Fruit fly (Drosophila melanogaster) whole organism, embryonic: ENCODE measurements around the gene Or67b.
A peak's percentile ranks its signal among the peaks of the same experiment; 100 is the strongest.

Source experiments
- Ada2b ChIP-seq: fragments of 200-800 bp; sonication (Bioruptor generic); IDR thresholded peaks from 2 replicates; pipeline ENCODE4 v1.3.6; 2022; ENCODE audit warnings: missing biosample characterization, missing genetic modification characterization
- Atf3 ChIP-seq: fragments of 200-800 bp; sonication (Bioruptor generic); optimal IDR thresholded peaks from 3 replicates; lab custom pipeline; 2016; ENCODE audit warnings: missing biosample characterization, missing genetic modification characterization
- B-H1 ChIP-seq: fragments of 200-800 bp; sonication (Bioruptor generic); IDR thresholded peaks from 3 replicates; pipeline ENCODE4 v1.3.6; 2022; ENCODE audit warnings: missing biosample characterization, missing genetic modification characterization
- CG10209 ChIP-seq: fragments of 200-800 bp; sonication (Bioruptor generic); optimal IDR thresholded peaks from 3 replicates; lab custom pipeline; 2017; ENCODE audit warnings: missing biosample characterization, mild to moderate bottlenecking, missing genetic modification characterization, missing genetic modification reagents
- CG10462 ChIP-seq: fragments of 200-800 bp; sonication (Bioruptor generic); optimal IDR thresholded peaks from 2 replicates; lab custom pipeline; 2016; ENCODE audit warnings: missing biosample characterization, missing genetic modification characterization
- CG11247 ChIP-seq: fragments of 200-800 bp; sonication (Bioruptor generic); IDR thresholded peaks from 2 replicates; pipeline ENCODE4 v1.3.6; 2022; ENCODE audit warnings: missing biosample characterization, missing genetic modification characterization
- CG12299 ChIP-seq: fragments of 200-800 bp; sonication (Bioruptor generic); optimal IDR thresholded peaks from 2 replicates; lab custom pipeline; 2018; ENCODE audit warnings: missing biosample characterization, mild to moderate bottlenecking, missing genetic modification characterization
- CG15601 ChIP-seq: fragments of 200-800 bp; sonication (Bioruptor generic); optimal IDR thresholded peaks from 3 replicates; lab custom pipeline; 2019; ENCODE audit warnings: missing biosample characterization, mild to moderate bottlenecking, missing genetic modification characterization, moderate library complexity
- CG18764 ChIP-seq: fragments of 200-800 bp; sonication (Bioruptor generic); optimal IDR thresholded peaks from 3 replicates; lab custom pipeline; 2016; ENCODE audit warnings: missing biosample characterization, missing genetic modification characterization
- CG30020 ChIP-seq: fragments of 200-800 bp; optimal IDR thresholded peaks from 2 replicates; lab custom pipeline; 2019; ENCODE audit warnings: missing biosample characterization, mild to moderate bottlenecking, missing genetic modification characterization, moderate library complexity
- CG30431 ChIP-seq: fragments of 200-800 bp; sonication (Bioruptor generic); optimal IDR thresholded peaks from 2 replicates; lab custom pipeline; 2017; ENCODE audit warnings: missing biosample characterization, missing genetic modification characterization
- CG3838 ChIP-seq: fragments of 200-800 bp; sonication (Bioruptor generic); optimal IDR thresholded peaks from 3 replicates; lab custom pipeline; 2016; ENCODE audit warnings: missing biosample characterization, missing genetic modification characterization
- CG5245 ChIP-seq: fragments of 200-800 bp; sonication (Bioruptor generic); optimal IDR thresholded peaks from 3 replicates; lab custom pipeline; 2016; ENCODE audit warnings: missing biosample characterization, missing genetic modification characterization
- CG7556 ChIP-seq: fragments of 200-800 bp; sonication (Bioruptor generic); optimal IDR thresholded peaks from 2 replicates; lab custom pipeline; 2017; ENCODE audit warnings: missing biosample characterization, mild to moderate bottlenecking, missing genetic modification characterization
- CG7928 ChIP-seq: fragments of 200-800 bp; sonication (Bioruptor generic); optimal IDR thresholded peaks from 2 replicates; lab custom pipeline; 2017; ENCODE audit warnings: missing biosample characterization, mild to moderate bottlenecking, missing genetic modification characterization
- CG8281 ChIP-seq: fragments of 200-800 bp; sonication (Bioruptor generic); optimal IDR thresholded peaks from 2 replicates; lab custom pipeline; 2018; ENCODE audit warnings: missing biosample characterization, mild to moderate bottlenecking, missing genetic modification characterization, moderate library complexity
- CG8290 ChIP-seq, 3 experiments: fragments of 200-800 bp; sonication (Bioruptor generic); optimal IDR thresholded peaks; 2 replicates each; lab custom pipeline; 2016 to 2019; ENCODE audit warnings: missing biosample characterization in 3 of 3, missing genetic modification characterization in 3 of 3, mild to moderate bottlenecking in 2 of 3, moderate library complexity in 1 of 3
- CG8388 ChIP-seq: fragments of 200-800 bp; sonication (Bioruptor generic); optimal IDR thresholded peaks from 2 replicates; lab custom pipeline; 2019; ENCODE audit warnings: missing biosample characterization, mild to moderate bottlenecking, missing genetic modification characterization, moderate library complexity
- CoRest ChIP-seq: fragments of 200-800 bp; sonication (Bioruptor generic); optimal IDR thresholded peaks from 3 replicates; lab custom pipeline; 2018; ENCODE audit warnings: missing biosample characterization, mild to moderate bottlenecking, missing genetic modification characterization, moderate library complexity
- CrebB ChIP-seq: fragments of 200-800 bp; sonication (Bioruptor generic); optimal IDR thresholded peaks from 3 replicates; lab custom pipeline; 2018; ENCODE audit warnings: missing biosample characterization, mild to moderate bottlenecking, missing genetic modification characterization
- H15 ChIP-seq: fragments of 200-800 bp; sonication (Bioruptor generic); IDR thresholded peaks from 3 replicates; pipeline ENCODE4 v1.3.6; 2022; ENCODE audit warnings: missing biosample characterization, missing genetic modification characterization
- Hmx ChIP-seq: fragments of 200-800 bp; sonication (Bioruptor generic); optimal IDR thresholded peaks from 2 replicates; lab custom pipeline; 2016; ENCODE audit warnings: missing biosample characterization, missing genetic modification characterization
- Med ChIP-seq: fragments of 200-800 bp; sonication (Bioruptor generic); peaks from one replicate; lab custom pipeline; 2016; ENCODE audit warnings: missing biosample characterization, missing genetic modification characterization, mild to moderate bottlenecking, inconsistent platforms, moderate library complexity
- Mrtf ChIP-seq: fragments of 200-800 bp; sonication (Bioruptor generic); IDR thresholded peaks from 3 replicates; pipeline ENCODE4 v1.3.6; 2022; ENCODE audit warnings: missing biosample characterization, missing genetic modification characterization
- Pdp1 ChIP-seq, 2 experiments: fragments of 200-800 bp; sonication (Bioruptor generic); optimal IDR thresholded peaks; 3 replicates each; lab custom pipeline; 2016; ENCODE audit warnings: missing biosample characterization in 2 of 2, missing genetic modification characterization in 2 of 2, mild to moderate bottlenecking in 1 of 2, moderate library complexity in 1 of 2
- Taf1 ChIP-seq: fragments of 200-800 bp; sonication (Bioruptor generic); IDR thresholded peaks from 2 replicates; pipeline ENCODE4 v1.3.6; 2022; ENCODE audit warnings: missing biosample characterization, missing genetic modification characterization
- aop ChIP-seq: fragments of 200-800 bp; sonication (Bioruptor generic); IDR thresholded peaks from 2 replicates; pipeline ENCODE4 v1.3.6; 2022; ENCODE audit warnings: missing biosample characterization, missing genetic modification characterization
- bcd ChIP-seq: fragments of 200-800 bp; sonication (Bioruptor generic); optimal IDR thresholded peaks from 2 replicates; lab custom pipeline; 2017; ENCODE audit warnings: missing biosample characterization, mild to moderate bottlenecking, missing genetic modification characterization
- cato ChIP-seq: fragments of 200-800 bp; sonication (Bioruptor generic); optimal IDR thresholded peaks from 2 replicates; lab custom pipeline; 2016; ENCODE audit warnings: missing biosample characterization, missing genetic modification characterization, borderline replicate concordance
- cwo ChIP-seq: fragments of 200-800 bp; sonication (Bioruptor generic); optimal IDR thresholded peaks from 3 replicates; lab custom pipeline; 2017; ENCODE audit warnings: missing biosample characterization, missing genetic modification characterization, mild to moderate bottlenecking, moderate library complexity, missing genetic modification reagents
- gsb-n ChIP-seq: fragments of 200-800 bp; sonication (Bioruptor generic); optimal IDR thresholded peaks from 3 replicates; lab custom pipeline; 2018; ENCODE audit warnings: missing biosample characterization, mild to moderate bottlenecking, missing genetic modification characterization
- mld ChIP-seq: fragments of 200-800 bp; sonication (Bioruptor generic); IDR thresholded peaks from 3 replicates; pipeline ENCODE4 v1.3.6; 2022; ENCODE audit warnings: missing biosample characterization, missing genetic modification characterization; ENCODE audit not compliant: partially characterized antibody
- run ChIP-seq: fragments of 200-800 bp; sonication (Bioruptor generic); optimal IDR thresholded peaks from 3 replicates; lab custom pipeline; 2018; ENCODE audit warnings: missing biosample characterization, mild to moderate bottlenecking, missing genetic modification characterization
- sisA ChIP-seq: fragments of 200-800 bp; sonication (Bioruptor generic); IDR thresholded peaks from 2 replicates; pipeline ENCODE4 v1.3.6; 2022; ENCODE audit warnings: missing biosample characterization, missing genetic modification characterization
- sr ChIP-seq: fragments of 200-800 bp; sonication (Bioruptor generic); IDR thresholded peaks from 3 replicates; pipeline ENCODE4 v1.3.6; 2022; ENCODE audit warnings: missing biosample characterization, missing genetic modification characterization

The Or67b gene

DNA sequence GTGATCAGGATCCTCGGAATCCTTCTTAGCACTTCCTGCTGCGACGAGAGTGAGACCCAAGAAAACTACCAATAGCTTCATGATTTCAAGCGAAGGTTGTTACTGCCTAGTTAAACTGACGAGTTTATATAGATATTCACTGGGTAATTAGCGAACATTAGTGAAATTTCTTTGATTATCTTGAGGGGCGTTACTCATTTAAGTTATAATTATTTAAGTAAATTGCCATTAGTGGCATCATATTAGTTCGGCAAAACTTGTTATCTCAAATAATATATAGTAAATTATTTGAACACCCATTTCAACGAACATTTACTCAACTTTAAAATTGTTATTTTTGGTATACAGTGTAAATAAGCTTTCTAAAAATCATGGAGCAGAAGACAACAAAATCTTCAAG lies 27.8 kb downstream of the Or67b start, which contains the start of the genes CG3088 and CG3306:
TSS of gene CG3088 (minus strand) at position 101 of the 400 bp plus-strand sequence.
TSS of gene CG3306 (plus strand) at position 299 of the 400 bp plus-strand sequence.
- TF ChIP-seq run (tag; lab: Kevin White, UChicago) (no peak), CG8290 (GFP tag; optimal IDR thresholded peaks at IDR 0.05; lab: Kevin White, UChicago) (no peak), CG8290 (tag; optimal IDR thresholded peaks at IDR 0.05; lab: Kevin White, UChicago) (no peak), CG7556 (GFP tag; lab: Kevin White, UChicago) (no peak), Atf3 (GFP tag; lab: Kevin White, UChicago) (no peak), CG30431 (GFP tag; lab: Kevin White, UChicago) (no peak), sr (GFP tag; lab: Robert Waterston, UW) (no peak), CG7928 (GFP tag; lab: Kevin White, UChicago) (no peak), CG8281 (tag; lab: Kevin White, UChicago) (no peak), CG5245 (no peak), CG12299 (no peak), B-H1 (no peak), cato (GFP tag; lab: Kevin White, UChicago) (no peak), CG30020 (tag; lab: Kevin White, UChicago) (no peak), CG10462 (GFP tag; lab: Kevin White, UChicago) (no peak), Mrtf (GFP tag; lab: Robert Waterston, UW) (no peak), cwo (GFP tag; lab: Kevin White, UChicago) (no peak), CG8388 (no peak), Ada2b (no peak), CG18764 (no peak)

DNA sequence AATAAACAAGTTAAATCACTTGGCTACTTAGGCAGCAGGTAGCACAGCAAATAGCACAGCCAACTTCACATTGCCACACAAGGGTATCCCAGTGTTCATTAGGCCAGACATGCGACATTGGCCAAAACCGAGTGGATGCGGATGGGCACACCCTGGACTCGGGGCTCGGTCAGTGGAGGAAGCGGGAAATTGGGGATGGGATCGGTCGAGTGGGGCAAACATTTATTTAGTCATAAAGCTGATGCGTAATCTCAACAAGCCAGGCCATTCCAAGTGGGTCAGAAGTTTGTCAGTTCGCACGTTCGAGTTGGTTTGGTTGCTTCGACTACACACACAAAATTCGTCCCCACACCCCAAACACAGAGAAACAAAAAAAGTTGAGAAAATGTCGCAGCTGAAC lies 30.3 kb downstream of the Or67b start, which contains the start of gene CG3222:
TSS of gene CG3222 (plus strand) at position 301 of the 400 bp plus-strand sequence.
- no peak for TF ChIP-seq H15 (GFP tag; lab: Robert Waterston, UW)
- no peak for TF ChIP-seq CG15601 (tag; lab: Kevin White, UChicago)
- no peak for TF ChIP-seq Taf1 (GFP tag; lab: Robert Waterston, UW)
- no peak for TF ChIP-seq CoRest (tag; lab: Kevin White, UChicago)
- no peak for TF ChIP-seq CG11247 (GFP tag; lab: Robert Waterston, UW)
- no peak for TF ChIP-seq gsb-n
- TF ChIP-seq aop (GFP tag; lab: Robert Waterston, UW), result no peak
- TF ChIP-seq Hmx (GFP tag; lab: Kevin White, UChicago), result no peak

DNA sequence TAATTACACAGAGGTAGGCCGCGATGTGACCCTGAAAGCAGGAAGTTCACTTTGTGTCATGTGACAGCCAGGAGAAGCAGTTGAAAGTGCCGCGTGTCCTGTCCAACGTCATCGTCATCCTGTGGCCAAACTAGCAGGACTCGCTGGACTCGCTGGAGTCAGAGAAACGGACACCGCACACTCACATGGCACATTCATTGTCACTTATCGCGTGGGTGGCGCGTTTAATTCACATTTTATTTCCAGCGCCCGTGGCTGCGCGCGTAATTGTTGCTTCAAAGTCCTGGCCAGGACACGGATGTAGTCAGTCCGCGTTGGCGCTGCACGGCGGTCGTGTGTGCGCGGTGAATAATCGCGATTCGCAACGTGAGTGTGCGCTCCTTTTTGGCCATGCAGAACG lies 31.5 kb downstream of the Or67b start, which contains the start of gene Tmc:
TSS of gene Tmc (plus strand) at position 301 of the 400 bp plus-strand sequence.
- TF ChIP-seq CG3838 (GFP tag; lab: Kevin White, UChicago), result no peak
- no peak for TF ChIP-seq mld (GFP tag; lab: Robert Waterston, UW)
- TF ChIP-seq bcd (GFP tag; lab: Kevin White, UChicago), result no peak

DNA sequence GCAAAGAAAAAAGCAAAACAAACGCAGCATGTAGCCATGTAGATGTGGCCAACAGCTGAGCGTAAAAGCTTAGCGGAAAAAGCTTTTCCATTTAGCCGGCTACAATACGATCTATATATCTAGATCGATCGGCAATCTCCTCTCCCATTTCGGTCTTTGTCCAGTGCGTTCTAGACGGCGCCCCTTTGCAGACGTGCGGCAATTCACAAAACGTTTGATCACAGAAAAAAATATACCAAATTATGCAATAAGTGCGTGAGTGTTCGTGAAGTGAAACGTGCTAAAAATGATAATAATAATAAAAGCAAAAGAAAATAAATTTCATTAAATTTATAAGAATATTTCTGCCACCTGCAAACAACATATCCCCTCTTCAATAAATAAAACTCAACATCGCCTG lies 45.6 kb downstream of the Or67b start:
- TF ChIP-seq Med (GFP tag; lab: Kevin White, UChicago) (peak; percentile 72), CG10209 (GFP tag; lab: Kevin White, UChicago) (no peak), sisA (no peak), CrebB (no peak), Pdp1 (GFP tag; optimal IDR thresholded peaks at IDR 0.05; lab: Kevin White, UChicago) (peak in 1 of 2 experiments; percentile 69)
